Worm (Caenorhabditis elegans): ENCODE results near the gene C49C3.4.

DNA sequence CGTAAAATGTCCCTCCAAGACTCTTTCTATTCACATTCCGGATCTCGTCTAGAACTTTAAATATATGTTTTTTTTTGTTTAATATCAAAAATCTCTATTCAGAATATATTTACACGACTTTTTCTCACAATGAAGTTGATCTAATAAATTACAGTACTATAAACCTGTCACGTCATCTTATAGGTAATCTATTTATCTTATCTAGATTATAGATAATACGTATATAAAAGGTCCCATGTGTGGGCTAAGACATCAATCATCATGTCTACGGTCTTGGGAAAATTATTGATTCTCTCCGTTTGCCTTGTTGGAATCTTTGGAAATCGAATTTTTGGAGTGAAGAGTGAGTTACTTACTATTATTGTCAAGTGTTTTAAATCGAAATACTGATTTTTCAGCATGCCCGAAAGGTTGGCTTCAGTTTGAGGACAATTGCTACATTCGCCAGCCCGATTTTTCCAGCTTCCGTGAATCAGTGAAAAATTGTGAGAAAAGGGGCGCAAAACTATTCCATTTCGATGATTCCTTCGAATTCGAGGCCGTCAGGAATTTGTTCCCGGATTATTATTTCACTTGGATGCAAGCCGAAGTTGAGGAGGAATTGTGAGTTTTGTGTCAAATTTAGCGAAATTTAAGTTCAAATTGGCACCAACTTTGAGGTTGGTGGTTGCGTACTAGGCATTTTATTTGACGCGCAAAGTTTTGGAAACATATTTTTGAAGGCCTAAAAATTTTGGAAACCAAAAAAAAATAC lies 43.7 kb upstream of the C49C3.4 start, which contains the start of gene clec-196:
- TF ChIP-seq zag-1 (tag; optimal IDR thresholded peaks at IDR 0.05) (no peak), nhr-25 (tag; optimal IDR thresholded peaks at IDR 0.05) (no peak), aly-2 (tag; optimal IDR thresholded peaks at IDR 0.05) (no peak), fos-1 (tag; optimal IDR thresholded peaks at IDR 0.05) (no peak), nhr-23 (tag; optimal IDR thresholded peaks at IDR 0.05) (no peak), elt-3 (tag; optimal IDR thresholded peaks at IDR 0.05) (no peak), unc-39 (tag; optimal IDR thresholded peaks at IDR 0.05) (no peak), lin-13 (GFP tag; optimal IDR thresholded peaks at IDR 0.05) (no peak), lin-39 (tag; optimal IDR thresholded peaks at IDR 0.05) (no peak)
